Worm (Caenorhabditis elegans): Measurements from ENCODE around the gene tag-343.

ce11 chrX:16687377-16687776 is 12.8 kb upstream of the tag-343 start:
- TF ChIP-seq tra-4 (tag; optimal IDR thresholded peaks at IDR 0.05) (no peak), ama-1 (optimal IDR thresholded peaks at IDR 0.05) (no peak), flt-1 (GFP tag; IDR thresholded peaks at IDR 0.05) (no peak), ets-7 (tag; optimal IDR thresholded peaks at IDR 0.05) (no peak), hmbx-1 (tag; optimal IDR thresholded peaks at IDR 0.05) (no peak), ceh-13 (GFP tag; optimal IDR thresholded peaks at IDR 0.05) (no peak), tbx-11 (GFP tag; IDR thresholded peaks at IDR 0.05) (no peak), sea-1 (GFP tag; conservative IDR thresholded peaks at IDR 0.05) (no peak), B0310.2 (tag; optimal IDR thresholded peaks at IDR 0.05) (no peak), ceh-36 (tag; optimal IDR thresholded peaks at IDR 0.05) (no peak), scrt-1 (GFP tag; IDR thresholded peaks at IDR 0.05) (no peak), hmg-4 (GFP tag; optimal IDR thresholded peaks at IDR 0.05) (no peak)
